Fruit fly (Drosophila melanogaster): ENCODE data around the gene CG44428.

Gene CG44428

dm6 chrX:13540920-13541605 lies 11.0 kb upstream of the CG44428 start (continued):
- TF ChIP-seq fkh (GFP tag; optimal IDR thresholded peaks at IDR 0.05) (no peak), CG8632 (GFP tag; optimal IDR thresholded peaks at IDR 0.05) (no peak), CG6854 (GFP tag; optimal IDR thresholded peaks at IDR 0.05) (peak; percentile 7), Smox (GFP tag; optimal IDR thresholded peaks at IDR 0.05) (peak; percentile 52), spab (GFP tag; optimal IDR thresholded peaks at IDR 0.05) (peak; percentile 41), CG9139 (GFP tag; optimal IDR thresholded peaks at IDR 0.05) (peak; percentile 31), svp (GFP tag) (peak; percentile 83), OdsH (GFP tag; optimal IDR thresholded peaks at IDR 0.05) (peak; percentile 33), acj6 (GFP tag; optimal IDR thresholded peaks at IDR 0.05) (peak; percentile 22), Ets21C (GFP tag; optimal IDR thresholded peaks at IDR 0.05) (peak; percentile 40), eg (GFP tag; IDR thresholded peaks at IDR 0.05) (peak; percentile 26; the same call in 1 of the 3 replicates), Lpt (GFP tag; optimal IDR thresholded peaks at IDR 0.05) (no peak), Sox14 (GFP tag; optimal IDR thresholded peaks at IDR 0.05) (peak; percentile 63), CG6792 (GFP tag; optimal IDR thresholded peaks at IDR 0.05) (peak; percentile 49), CG10669 (GFP tag; optimal IDR thresholded peaks at IDR 0.05) (peak; percentile 45), CG8319 (GFP tag; optimal IDR thresholded peaks at IDR 0.05) (no peak), Blimp-1 (GFP tag; optimal IDR thresholded peaks at IDR 0.05) (peak; percentile 32), vri (GFP tag; optimal IDR thresholded peaks at IDR 0.05) (peak; percentile 20), Met (GFP tag; optimal IDR thresholded peaks at IDR 0.05) (peak; percentile 80), Sox15 (GFP tag; optimal IDR thresholded peaks at IDR 0.05) (no peak), Gug (GFP tag; IDR thresholded peaks at IDR 0.05) (no peak; the same call in 1 of the 2 replicates), Eip78C (GFP tag) (peak; percentile 79), CG31627 (GFP tag; optimal IDR thresholded peaks at IDR 0.05) (peak; percentile 75), CG10631 (GFP tag; optimal IDR thresholded peaks at IDR 0.05) (peak; percentile 54), esn (GFP tag; optimal IDR thresholded peaks at IDR 0.05) (peak; percentile 78), CG4318 (GFP tag; optimal IDR thresholded peaks at IDR 0.05) (peak; percentile 1), Ets96B (tag; optimal IDR thresholded peaks at IDR 0.05) (peak; percentile 55), Sox102F (GFP tag; optimal IDR thresholded peaks at IDR 0.05) (peak; percentile 66), CG32006 (GFP tag; optimal IDR thresholded peaks at IDR 0.05) (peak; percentile 19), CG11294 (GFP tag; IDR thresholded peaks at IDR 0.05) (no peak)

DNA sequence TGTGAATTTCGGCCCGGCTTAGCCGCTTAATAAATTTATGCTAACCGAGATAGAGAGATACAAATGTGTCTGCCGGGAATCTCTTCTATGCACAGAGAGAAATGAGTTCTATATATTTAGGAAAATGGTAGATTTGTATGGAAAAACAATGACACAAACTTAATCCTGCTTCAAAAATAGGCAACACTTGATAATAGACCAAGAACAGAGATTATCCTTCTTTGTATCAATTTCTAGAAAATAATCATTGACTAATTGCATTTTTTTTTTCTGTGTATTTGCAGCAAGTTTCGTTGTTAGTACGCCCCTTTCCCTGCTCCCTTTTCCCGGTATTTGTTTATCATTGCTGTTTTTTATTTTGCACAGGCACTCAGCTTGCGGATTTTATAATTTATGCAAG lies 9.4 kb upstream of the CG44428 start:
- TF ChIP-seq Lpt (GFP tag; optimal IDR thresholded peaks at IDR 0.05) (no peak), Ets21C (GFP tag; optimal IDR thresholded peaks at IDR 0.05) (peak; percentile 31), achi (GFP tag; optimal IDR thresholded peaks at IDR 0.05) (peak; percentile 0), esn (GFP tag; optimal IDR thresholded peaks at IDR 0.05) (peak; percentile 56), Hr39 (GFP tag; optimal IDR thresholded peaks at IDR 0.05) (peak; percentile 57), Eip75B (GFP tag; optimal IDR thresholded peaks at IDR 0.05) (peak; percentile 22), pdm3 (GFP tag; optimal IDR thresholded peaks at IDR 0.05) (peak; percentile 18), Ets96B (tag; optimal IDR thresholded peaks at IDR 0.05) (no peak), CG11902 (GFP tag; optimal IDR thresholded peaks at IDR 0.05) (no peak), Gug (GFP tag; IDR thresholded peaks at IDR 0.05) (no peak), vri (GFP tag; optimal IDR thresholded peaks at IDR 0.05) (peak; percentile 39), Met (GFP tag; optimal IDR thresholded peaks at IDR 0.05) (peak; percentile 67), CG10631 (GFP tag; optimal IDR thresholded peaks at IDR 0.05) (peak; percentile 25), CG34406 (GFP tag; optimal IDR thresholded peaks at IDR 0.05) (peak; percentile 10), Eip78C (GFP tag) (peak; percentile 77), CG8632 (GFP tag; optimal IDR thresholded peaks at IDR 0.05) (peak; percentile 20), CG31627 (GFP tag; optimal IDR thresholded peaks at IDR 0.05) (peak; percentile 57), topi (GFP tag; optimal IDR thresholded peaks at IDR 0.05) (peak; percentile 58), CG11762 (GFP tag; optimal IDR thresholded peaks at IDR 0.05; ENCODE audit: insufficient read depth) (no peak), CG11294 (GFP tag; IDR thresholded peaks at IDR 0.05) (no peak), acj6 (GFP tag; optimal IDR thresholded peaks at IDR 0.05) (peak; percentile 45), fd59A (GFP tag; optimal IDR thresholded peaks at IDR 0.05) (no peak), CG6854 (GFP tag; optimal IDR thresholded peaks at IDR 0.05) (no peak), Sox102F (GFP tag; optimal IDR thresholded peaks at IDR 0.05) (peak; percentile 6), CG3919 (GFP tag; optimal IDR thresholded peaks at IDR 0.05) (peak; percentile 17), lz (GFP tag; optimal IDR thresholded peaks at IDR 0.05) (peak; percentile 36), CG4318 (GFP tag; optimal IDR thresholded peaks at IDR 0.05) (no peak), Smox (GFP tag; optimal IDR thresholded peaks at IDR 0.05) (peak; percentile 37), Sox14 (GFP tag; optimal IDR thresholded peaks at IDR 0.05) (no peak), fkh (GFP tag; optimal IDR thresholded peaks at IDR 0.05) (no peak), cyc (GFP tag; optimal IDR thresholded peaks at IDR 0.05) (peak; percentile 42), svp (GFP tag) (peak; percentile 66), CG6792 (GFP tag; optimal IDR thresholded peaks at IDR 0.05) (no peak), OdsH (GFP tag; optimal IDR thresholded peaks at IDR 0.05) (peak; percentile 25)
